Fruit fly (Drosophila melanogaster) whole organism, embryonic: ENCODE results near the gene CG15186.
A peak's percentile ranks its signal among the peaks of the same experiment; 100 is the strongest.

ENCODE experiments used
- Atf3 ChIP-seq: fragments of 200-800 bp; sonication (Bioruptor generic); optimal IDR thresholded peaks from 3 replicates; lab custom pipeline; 2016; ENCODE audit warnings: missing biosample characterization, missing genetic modification characterization
- Blimp-1 ChIP-seq: fragments of 200-800 bp; sonication (Bioruptor generic); optimal IDR thresholded peaks from 3 replicates; lab custom pipeline; 2018; ENCODE audit warnings: missing biosample characterization, missing genetic modification characterization, mild to moderate bottlenecking, moderate library complexity, missing genetic modification reagents
- CG12104 ChIP-seq: fragments of 200-800 bp; sonication (Bioruptor generic); optimal IDR thresholded peaks from 3 replicates; lab custom pipeline; 2016; ENCODE audit warnings: missing biosample characterization, missing genetic modification characterization
- CG13296 ChIP-seq: fragments of 200-800 bp; sonication (Bioruptor generic); optimal IDR thresholded peaks from 3 replicates; lab custom pipeline; 2018; ENCODE audit warnings: missing biosample characterization, mild to moderate bottlenecking, missing genetic modification characterization
- CG1602 ChIP-seq: fragments of 200-800 bp; sonication (Bioruptor generic); optimal IDR thresholded peaks from 3 replicates; lab custom pipeline; 2016; ENCODE audit warnings: missing biosample characterization, missing genetic modification characterization
- CG17385 ChIP-seq: fragments of 200-800 bp; sonication (Bioruptor generic); optimal IDR thresholded peaks from 3 replicates; lab custom pipeline; 2018; ENCODE audit warnings: missing biosample characterization, mild to moderate bottlenecking, missing genetic modification characterization
- CG1832 ChIP-seq: fragments of 200-800 bp; sonication (Bioruptor generic); optimal IDR thresholded peaks from 2 replicates; lab custom pipeline; 2017; ENCODE audit warnings: missing biosample characterization, mild to moderate bottlenecking, missing genetic modification characterization, inconsistent platforms
- CG18619 ChIP-seq: fragments of 200-800 bp; sonication (Bioruptor generic); optimal IDR thresholded peaks from 3 replicates; lab custom pipeline; 2017; ENCODE audit warnings: missing biosample characterization, mild to moderate bottlenecking, missing genetic modification characterization
- CG18764 ChIP-seq: fragments of 200-800 bp; sonication (Bioruptor generic); optimal IDR thresholded peaks from 3 replicates; lab custom pipeline; 2016; ENCODE audit warnings: missing biosample characterization, missing genetic modification characterization
- CG2678 ChIP-seq: fragments of 200-800 bp; sonication (Bioruptor generic); optimal IDR thresholded peaks from 3 replicates; lab custom pipeline; 2019; ENCODE audit warnings: missing biosample characterization, mild to moderate bottlenecking, missing genetic modification characterization, moderate library complexity
- CG33557 ChIP-seq: fragments of 200-800 bp; sonication (Bioruptor generic); optimal IDR thresholded peaks from 2 replicates; lab custom pipeline; 2019; ENCODE audit warnings: missing biosample characterization, mild to moderate bottlenecking, missing genetic modification characterization, moderate library complexity
- CG34224 ChIP-seq: fragments of 200-800 bp; sonication (Bioruptor generic); IDR thresholded peaks from 3 replicates; pipeline ENCODE4 v1.3.6; 2022; ENCODE audit warnings: missing biosample characterization, missing genetic modification characterization; ENCODE audit not compliant: partially characterized antibody
- CG4282 ChIP-seq: fragments of 200-800 bp; sonication (Bioruptor generic); optimal IDR thresholded peaks from 2 replicates; lab custom pipeline; 2016; ENCODE audit warnings: missing biosample characterization, missing genetic modification characterization
- CG6683 ChIP-seq: fragments of 200-800 bp; sonication (Bioruptor generic); optimal IDR thresholded peaks from 2 replicates; lab custom pipeline; 2017; ENCODE audit warnings: missing biosample characterization, mild to moderate bottlenecking, missing genetic modification characterization, missing genetic modification reagents
- CG7745 ChIP-seq: fragments of 200-800 bp; sonication (Bioruptor generic); optimal IDR thresholded peaks from 2 replicates; lab custom pipeline; 2018; ENCODE audit warnings: missing biosample characterization, mild to moderate bottlenecking, missing genetic modification characterization, moderate library complexity
- CG7839 ChIP-seq: fragments of 200-800 bp; sonication (Bioruptor generic); optimal IDR thresholded peaks from 3 replicates; lab custom pipeline; 2018; ENCODE audit warnings: missing biosample characterization, mild to moderate bottlenecking, missing genetic modification characterization, moderate library complexity
- CG8290 ChIP-seq, 3 experiments: fragments of 200-800 bp; sonication (Bioruptor generic); optimal IDR thresholded peaks; 2 replicates each; lab custom pipeline; 2016 to 2019; ENCODE audit warnings: missing biosample characterization in 3 of 3, missing genetic modification characterization in 3 of 3, mild to moderate bottlenecking in 2 of 3, moderate library complexity in 1 of 3
- CG8924 ChIP-seq: fragments of 200-800 bp; optimal IDR thresholded peaks from 3 replicates; lab custom pipeline; 2019; ENCODE audit warnings: missing biosample characterization, mild to moderate bottlenecking, missing genetic modification characterization, moderate library complexity
- CG9437 ChIP-seq: fragments of 200-800 bp; sonication (Bioruptor generic); optimal IDR thresholded peaks from 2 replicates; lab custom pipeline; 2018; ENCODE audit warnings: missing biosample characterization, mild to moderate bottlenecking, missing genetic modification characterization
- D19A ChIP-seq: fragments of 200-800 bp; optimal IDR thresholded peaks from 3 replicates; lab custom pipeline; 2019; ENCODE audit warnings: missing biosample characterization, mild to moderate bottlenecking, missing genetic modification characterization, moderate library complexity
- Dfd ChIP-seq, 2 experiments: fragments of >200 bp; optimal IDR thresholded peaks; 2 replicates each; lab custom pipeline; 2017; ENCODE audit warnings: missing biosample characterization in 2 of 2, missing genetic modification characterization in 2 of 2
- E2f2 ChIP-seq: fragments of 200-800 bp; sonication (Bioruptor generic); IDR thresholded peaks from 2 replicates; pipeline ENCODE4 v1.3.6; 2022; ENCODE audit warnings: missing biosample characterization, missing genetic modification characterization
- Fer2 ChIP-seq: fragments of 200-800 bp; sonication (Bioruptor generic); optimal IDR thresholded peaks from 2 replicates; lab custom pipeline; 2018; ENCODE audit warnings: missing biosample characterization, mild to moderate bottlenecking, missing genetic modification characterization, moderate library complexity
- Fer3 ChIP-seq: fragments of 200-800 bp; sonication (Bioruptor generic); optimal IDR thresholded peaks from 2 replicates; lab custom pipeline; 2018; ENCODE audit warnings: missing biosample characterization, mild to moderate bottlenecking, missing genetic modification characterization, moderate library complexity
- HLH54F ChIP-seq: fragments of 200-800 bp; sonication (Bioruptor generic); optimal IDR thresholded peaks from 3 replicates; lab custom pipeline; 2016; ENCODE audit warnings: missing biosample characterization, missing genetic modification characterization
- Hr51 ChIP-seq, 2 experiments: fragments of 200-800 bp; sonication (Bioruptor generic); optimal IDR thresholded peaks; 2 replicates in 1 of 2; 3 replicates in 1 of 2; lab custom pipeline; 2016 to 2018; ENCODE audit warnings: missing biosample characterization in 2 of 2, missing genetic modification characterization in 2 of 2, mild to moderate bottlenecking in 1 of 2, moderate library complexity in 1 of 2
- Hr78 ChIP-seq, 2 experiments: fragments of 200-800 bp in 1 of 2; fragments of >200 bp in 1 of 2; sonication (Bioruptor generic) in 1 of 2; optimal IDR thresholded peaks; 2 replicates each; lab custom pipeline; 2017 to 2019; ENCODE audit warnings: missing biosample characterization in 2 of 2, missing genetic modification characterization in 2 of 2, mild to moderate bottlenecking in 1 of 2, moderate library complexity in 1 of 2
- Hsf ChIP-seq: fragments of 200-800 bp; sonication (Bioruptor generic); optimal IDR thresholded peaks from 3 replicates; lab custom pipeline; 2016; ENCODE audit warnings: missing biosample characterization, missing genetic modification characterization
- Med ChIP-seq: fragments of 200-800 bp; sonication (Bioruptor generic); peaks from one replicate; lab custom pipeline; 2016; ENCODE audit warnings: missing biosample characterization, missing genetic modification characterization, mild to moderate bottlenecking, inconsistent platforms, moderate library complexity
- Nf-YC ChIP-seq: fragments of 200-800 bp; optimal IDR thresholded peaks from 3 replicates; lab custom pipeline; 2019; ENCODE audit warnings: missing biosample characterization, mild to moderate bottlenecking, missing genetic modification characterization, moderate library complexity
- Oli ChIP-seq: fragments of 200-800 bp; sonication (Bioruptor generic); optimal IDR thresholded peaks from 2 replicates; lab custom pipeline; 2018; ENCODE audit warnings: missing biosample characterization, mild to moderate bottlenecking, missing genetic modification characterization, moderate library complexity
- Sox100B ChIP-seq: fragments of 200-800 bp; sonication (Bioruptor generic); optimal IDR thresholded peaks from 3 replicates; lab custom pipeline; 2018; ENCODE audit warnings: missing biosample characterization, mild to moderate bottlenecking, missing genetic modification characterization
- bsh ChIP-seq, 2 experiments: fragments of 200-800 bp; sonication (Bioruptor generic); optimal IDR thresholded peaks; 2 replicates each; lab custom pipeline; 2017 to 2018; ENCODE audit warnings: mild to moderate bottlenecking in 2 of 2, missing biosample characterization in 2 of 2, missing genetic modification characterization in 2 of 2, moderate library complexity in 1 of 2
- chif ChIP-seq, 2 experiments: fragments of 200-800 bp; sonication (Bioruptor generic); optimal IDR thresholded peaks; 3 replicates each; lab custom pipeline; 2016; ENCODE audit warnings: missing biosample characterization in 2 of 2, missing genetic modification characterization in 2 of 2
- corto ChIP-seq: fragments of 200-800 bp; sonication (Bioruptor generic); optimal IDR thresholded peaks from 2 replicates; lab custom pipeline; 2016; ENCODE audit warnings: missing biosample characterization, mild to moderate bottlenecking, missing genetic modification characterization, moderate library complexity
- crp ChIP-seq, 2 experiments: fragments of 200-800 bp; sonication (Bioruptor generic); optimal IDR thresholded peaks; 2 replicates in 1 of 2; 3 replicates in 1 of 2; lab custom pipeline; 2017; ENCODE audit warnings: missing biosample characterization in 2 of 2, missing genetic modification characterization in 2 of 2, mild to moderate bottlenecking in 1 of 2, moderate library complexity in 1 of 2
- fu2 ChIP-seq: fragments of 200-800 bp; sonication (Bioruptor generic); optimal IDR thresholded peaks from 2 replicates; lab custom pipeline; 2016; ENCODE audit warnings: missing biosample characterization, missing genetic modification characterization
- ham ChIP-seq: fragments of 200-800 bp; sonication (Bioruptor generic); IDR thresholded peaks from 2 replicates; pipeline ENCODE4 v1.3.6; 2022; ENCODE audit warnings: missing biosample characterization, missing genetic modification characterization
- hb ChIP-seq: fragments of 200-800 bp; sonication (Bioruptor generic); IDR thresholded peaks from 3 replicates; pipeline ENCODE4 v1.3.6; 2022; ENCODE audit warnings: missing biosample characterization, missing genetic modification characterization; ENCODE audit not compliant: partially characterized antibody
- inv ChIP-seq: fragments of 200-800 bp; sonication (Bioruptor generic); IDR thresholded peaks from 2 replicates; pipeline ENCODE4 v1.3.6; 2022; ENCODE audit warnings: missing biosample characterization, missing genetic modification characterization; ENCODE audit not compliant: partially characterized antibody
- jumu ChIP-seq: fragments of 200-800 bp; sonication (Bioruptor generic); optimal IDR thresholded peaks from 3 replicates; lab custom pipeline; 2016; ENCODE audit warnings: missing biosample characterization, missing genetic modification characterization
- nmo ChIP-seq: fragments of 200-800 bp; sonication (Bioruptor generic); optimal IDR thresholded peaks from 2 replicates; lab custom pipeline; 2018; ENCODE audit warnings: missing biosample characterization, mild to moderate bottlenecking, missing genetic modification characterization, moderate library complexity
- pho ChIP-seq: fragments of 200-800 bp; sonication (Bioruptor generic); optimal IDR thresholded peaks from 2 replicates; lab custom pipeline; 2016; ENCODE audit warnings: missing biosample characterization, missing genetic modification characterization
- run ChIP-seq: fragments of 200-800 bp; sonication (Bioruptor generic); optimal IDR thresholded peaks from 3 replicates; lab custom pipeline; 2018; ENCODE audit warnings: missing biosample characterization, mild to moderate bottlenecking, missing genetic modification characterization
- sug ChIP-seq: fragments of 200-800 bp; optimal IDR thresholded peaks from 2 replicates; lab custom pipeline; 2019; ENCODE audit warnings: missing biosample characterization, mild to moderate bottlenecking, missing genetic modification characterization, moderate library complexity
- tx ChIP-seq: fragments of 200-800 bp; sonication (Bioruptor generic); optimal IDR thresholded peaks from 2 replicates; lab custom pipeline; 2016; ENCODE audit warnings: missing biosample characterization, missing genetic modification characterization
- vfl ChIP-seq: fragments of 200-800 bp; sonication (Bioruptor generic); optimal IDR thresholded peaks from 2 replicates; lab custom pipeline; 2016; ENCODE audit warnings: missing biosample characterization, missing genetic modification characterization

Gene CG15186

DNA sequence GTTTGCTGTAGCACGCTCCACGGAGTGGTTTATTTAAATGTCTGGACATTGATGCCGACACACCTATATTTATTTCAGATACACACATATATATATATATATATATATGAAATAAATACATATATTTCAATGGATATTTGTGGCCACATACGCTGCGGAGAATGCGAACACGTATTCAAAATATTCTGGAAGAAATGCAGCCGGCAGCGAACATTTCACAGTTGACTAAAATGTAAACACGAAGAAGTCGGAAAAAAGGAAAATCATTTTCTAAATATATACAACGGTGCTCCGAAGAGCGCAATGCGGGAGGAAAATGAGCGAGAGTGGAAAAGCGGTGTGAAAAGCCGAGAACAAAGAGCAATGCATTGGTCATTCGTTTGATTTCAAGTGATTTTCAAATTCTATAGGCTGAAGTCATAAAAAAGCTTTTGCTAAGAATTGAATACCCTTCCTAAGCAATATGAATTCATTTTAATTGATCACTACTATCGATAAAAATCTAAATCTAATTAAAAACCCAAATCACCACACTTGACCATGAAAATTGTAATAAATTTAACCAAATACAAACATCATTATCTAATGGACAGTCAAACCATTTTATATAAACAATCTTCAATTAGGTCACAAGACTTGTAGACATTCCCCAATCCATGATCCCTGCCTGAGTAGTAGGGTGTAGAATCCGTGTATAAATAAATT lies 10.3 kb upstream of the CG15186 start (continued):
- TF ChIP-seq fu2 (GFP tag; lab: Kevin White, UChicago): no peak
- peak; percentile 37 for TF ChIP-seq CG13296 (GFP tag; lab: Kevin White, UChicago)
- peak; percentile 76 for TF ChIP-seq CG7839
- TF ChIP-seq sug (tag; lab: Kevin White, UChicago): peak; percentile 64
- no peak for TF ChIP-seq CG18764 (GFP tag; lab: Kevin White, UChicago)
- no peak for TF ChIP-seq ham (GFP tag; lab: Robert Waterston, UW)
- TF ChIP-seq nmo (GFP tag; lab: Kevin White, UChicago): peak; percentile 90
- peak; percentile 62 for TF ChIP-seq CG8924 (tag; lab: Kevin White, UChicago)
- TF ChIP-seq chif (GFP tag; optimal IDR thresholded peaks at IDR 0.05; lab: Kevin White, UChicago): peak in 1 of 2 experiments; percentile 58
- TF ChIP-seq CG2678: peak; percentile 89
- no peak for TF ChIP-seq corto
- TF ChIP-seq CG12104: no peak
- TF ChIP-seq D19A: peak; percentile 59
- TF ChIP-seq E2f2 (GFP tag; lab: Robert Waterston, UW): peak; percentile 41; the same call in 1 of the 2 replicates
- no peak for TF ChIP-seq CG7745 (tag; lab: Kevin White, UChicago)
- TF ChIP-seq Fer2: peak; percentile 14
- TF ChIP-seq Blimp-1: peak; percentile 10
- no peak for TF ChIP-seq Nf-YC (tag; lab: Kevin White, UChicago)
- peak; percentile 54 for TF ChIP-seq jumu
- peak in 1 of 2 experiments; percentile 82 for TF ChIP-seq Hr51 (GFP tag; optimal IDR thresholded peaks at IDR 0.05; lab: Kevin White, UChicago)
- TF ChIP-seq CG1602 (GFP tag; lab: Kevin White, UChicago): peak; percentile 47
- peak; percentile 45 for TF ChIP-seq CG18619 (GFP tag; lab: Kevin White, UChicago)
- TF ChIP-seq pho: peak; percentile 25
- peak in 1 of 2 experiments; percentile 7 for TF ChIP-seq crp (GFP tag; optimal IDR thresholded peaks at IDR 0.05; lab: Kevin White, UChicago)
- TF ChIP-seq Med (GFP tag; lab: Kevin White, UChicago): peak; percentile 87
- TF ChIP-seq CG9437 (GFP tag; lab: Kevin White, UChicago): peak; percentile 56
- peak; percentile 19 for TF ChIP-seq HLH54F (GFP tag; lab: Kevin White, UChicago)
- peak; percentile 77 for TF ChIP-seq Oli
- TF ChIP-seq hb (GFP tag; lab: Robert Waterston, UW): no peak
- TF ChIP-seq inv: no peak
- peak; percentile 52 for TF ChIP-seq Hsf (GFP tag; lab: Kevin White, UChicago)
- TF ChIP-seq CG1832 (GFP tag; lab: Kevin White, UChicago): no peak
- peak; percentile 50 for TF ChIP-seq run (tag; lab: Kevin White, UChicago)
- TF ChIP-seq Fer3 (tag; lab: Kevin White, UChicago): peak; percentile 11
- no peak for TF ChIP-seq Dfd (GFP tag; optimal IDR thresholded peaks at IDR 0.05; lab: Kevin White, UChicago)
- no peak for TF ChIP-seq CG4282 (GFP tag; lab: Kevin White, UChicago)
- no peak for TF ChIP-seq CG34224
- TF ChIP-seq Sox100B (GFP tag; lab: Kevin White, UChicago): peak; percentile 11
- TF ChIP-seq CG33557 (GFP tag; lab: Kevin White, UChicago): peak; percentile 53
- TF ChIP-seq Hr78 (GFP tag; optimal IDR thresholded peaks at IDR 0.05; lab: Kevin White, UChicago): peak in 1 of 2 experiments; percentile 57
- TF ChIP-seq tx (GFP tag; lab: Kevin White, UChicago): peak; percentile 41
- no peak for TF ChIP-seq CG8290 (GFP tag; optimal IDR thresholded peaks at IDR 0.05; lab: Kevin White, UChicago)
- peak in 1 of 2 experiments; percentile 15 for TF ChIP-seq CG8290 (tag; optimal IDR thresholded peaks at IDR 0.05; lab: Kevin White, UChicago)
- TF ChIP-seq CG6683 (GFP tag; lab: Kevin White, UChicago): no peak
- peak; percentile 51 for TF ChIP-seq CG17385 (GFP tag; lab: Kevin White, UChicago)
- peak; percentile 29 for TF ChIP-seq Atf3
- no peak for TF ChIP-seq vfl (GFP tag; lab: Kevin White, UChicago)
- TF ChIP-seq bsh (GFP tag; optimal IDR thresholded peaks at IDR 0.05; lab: Kevin White, UChicago): peak in 1 of 2 experiments; percentile 85
